Worm (Caenorhabditis elegans) whole organism, mixed stage, embryonic: ENCODE measurements around the gene deg-1.
A peak's percentile ranks its signal among the peaks of the same experiment; 100 is the strongest.

Experiments
- M03D4.4 ChIP-seq: sonication (generic microtip); optimal IDR thresholded peaks from 2 replicates; lab custom pipeline; 2017; ENCODE audit warnings: mild to moderate bottlenecking, missing genetic modification characterization, missing compliant biosample characterization
- bed-3 ChIP-seq: fragments of 200-800 bp; sonication (Bioruptor generic); optimal IDR thresholded peaks from 3 replicates; lab custom pipeline; 2018; ENCODE audit warnings: mild to moderate bottlenecking, missing genetic modification characterization, moderate library complexity, missing compliant biosample characterization
- blmp-1 ChIP-seq: fragments of 150-350 bp; optimal IDR thresholded peaks from 2 replicates; lab custom pipeline; 2014; ENCODE audit warnings: missing biosample characterization, missing genetic modification characterization
- ceh-43 ChIP-seq: fragments of 200-800 bp; sonication (Bioruptor generic); optimal IDR thresholded peaks from 2 replicates; lab custom pipeline; 2018; ENCODE audit warnings: mild to moderate bottlenecking, missing genetic modification characterization, moderate library complexity, missing compliant biosample characterization
- ceh-83 ChIP-seq: fragments of 200-800 bp; sonication (Bioruptor generic); optimal IDR thresholded peaks from 2 replicates; lab custom pipeline; 2018; ENCODE audit warnings: mild to moderate bottlenecking, missing genetic modification characterization, missing compliant biosample characterization
- ces-1 ChIP-seq: fragments of 150-350 bp; optimal IDR thresholded peaks from 2 replicates; lab custom pipeline; 2014; ENCODE audit warnings: missing biosample characterization, missing genetic modification reagents, missing genetic modification characterization
- cnd-1 ChIP-seq: fragments of 200-800 bp; sonication (Bioruptor generic); optimal IDR thresholded peaks from 2 replicates; lab custom pipeline; 2018; ENCODE audit warnings: mild to moderate bottlenecking, missing genetic modification characterization, missing compliant biosample characterization
- drap-1 ChIP-seq: fragments of 200-800 bp; sonication (Bioruptor generic); optimal IDR thresholded peaks from 3 replicates; lab custom pipeline; 2018; ENCODE audit warnings: mild to moderate bottlenecking, missing genetic modification characterization, missing compliant biosample characterization
- elt-1 ChIP-seq: sonication (generic microtip); optimal IDR thresholded peaks from 2 replicates; lab custom pipeline; 2017; ENCODE audit warnings: missing genetic modification characterization, mild to moderate bottlenecking, missing compliant biosample characterization, antibody characterized with exemption, moderate library complexity, borderline replicate concordance; ENCODE audit not compliant: insufficient read depth
- elt-3 ChIP-seq: fragments of 150-350 bp; optimal IDR thresholded peaks from 2 replicates; lab custom pipeline; 2014; ENCODE audit warnings: missing biosample characterization, missing genetic modification characterization
- ham-2 ChIP-seq: fragments of 200-800 bp; sonication (Bioruptor generic); optimal IDR thresholded peaks from 2 replicates; lab custom pipeline; 2018; ENCODE audit warnings: mild to moderate bottlenecking, missing genetic modification characterization, missing compliant biosample characterization
- hlh-1 ChIP-seq: fragments of 150-350 bp; optimal IDR thresholded peaks from 2 replicates; lab custom pipeline; 2014; ENCODE audit warnings: missing biosample characterization, missing genetic modification reagents, missing genetic modification characterization
- lin-13 ChIP-seq: fragments of 150-350 bp; optimal IDR thresholded peaks from 2 replicates; lab custom pipeline; 2014; ENCODE audit warnings: missing biosample characterization, missing genetic modification characterization
- lin-32 ChIP-seq: fragments of 200-800 bp; sonication (Bioruptor generic); optimal IDR thresholded peaks from 2 replicates; lab custom pipeline; 2018; ENCODE audit warnings: mild to moderate bottlenecking, missing genetic modification characterization, missing compliant biosample characterization
- lsy-2 ChIP-seq: fragments of 150-350 bp; optimal IDR thresholded peaks from 2 replicates; lab custom pipeline; 2014; ENCODE audit warnings: missing biosample characterization, missing genetic modification characterization
- mab-5 ChIP-seq: fragments of 150-350 bp; optimal IDR thresholded peaks from 2 replicates; lab custom pipeline; 2014; ENCODE audit warnings: missing biosample characterization, missing genetic modification characterization
- mep-1 ChIP-seq: fragments of 150-350 bp; optimal IDR thresholded peaks from 2 replicates; lab custom pipeline; 2017; ENCODE audit warnings: missing biosample characterization, missing genetic modification reagents, missing genetic modification characterization, inconsistent platforms
- mls-2 ChIP-seq: sonication (generic microtip); optimal IDR thresholded peaks from 2 replicates; lab custom pipeline; 2016; ENCODE audit warnings: mild to moderate bottlenecking, missing genetic modification characterization, moderate library complexity, missing compliant biosample characterization
- nhr-12 ChIP-seq: fragments of 150-350 bp; optimal IDR thresholded peaks from 2 replicates; lab custom pipeline; 2014; ENCODE audit warnings: missing biosample characterization, missing genetic modification characterization
- nhr-2 ChIP-seq: fragments of 150-350 bp; optimal IDR thresholded peaks from 2 replicates; lab custom pipeline; 2014; ENCODE audit warnings: missing biosample characterization, missing genetic modification characterization
- nhr-237 ChIP-seq: fragments of 150-350 bp; optimal IDR thresholded peaks from 2 replicates; lab custom pipeline; 2014; ENCODE audit warnings: missing biosample characterization, missing genetic modification characterization
- nhr-28 ChIP-seq: fragments of 150-350 bp; optimal IDR thresholded peaks from 2 replicates; lab custom pipeline; 2014; ENCODE audit warnings: missing biosample characterization, missing genetic modification characterization
- nhr-76 ChIP-seq: sonication (generic microtip); optimal IDR thresholded peaks from 2 replicates; lab custom pipeline; 2017; ENCODE audit warnings: missing biosample characterization, missing genetic modification characterization
- pha-4 ChIP-seq: fragments of 150-350 bp; optimal IDR thresholded peaks from 2 replicates; lab custom pipeline; 2018; ENCODE audit warnings: missing biosample characterization, missing genetic modification reagents, missing genetic modification characterization
- sem-2 ChIP-seq: fragments of 200-800 bp; sonication (Bioruptor generic); optimal IDR thresholded peaks from 2 replicates; lab custom pipeline; 2018; ENCODE audit warnings: mild to moderate bottlenecking, missing genetic modification characterization, missing compliant biosample characterization
- snpc-4 ChIP-seq: fragments of 150-350 bp; optimal IDR thresholded peaks from 2 replicates; lab custom pipeline; 2014; ENCODE audit warnings: missing biosample characterization, missing genetic modification characterization
- sptf-1 ChIP-seq: sonication (generic microtip); optimal IDR thresholded peaks from 2 replicates; lab custom pipeline; 2017; ENCODE audit warnings: mild to moderate bottlenecking, missing genetic modification characterization, moderate library complexity, missing compliant biosample characterization
- tbx-8 ChIP-seq: fragments of 200-800 bp; sonication (Bioruptor generic); optimal IDR thresholded peaks from 2 replicates; lab custom pipeline; 2018; ENCODE audit warnings: mild to moderate bottlenecking, missing genetic modification characterization, moderate library complexity, missing compliant biosample characterization
- unc-120 ChIP-seq: sonication (generic microtip); optimal IDR thresholded peaks from 2 replicates; lab custom pipeline; 2017; ENCODE audit warnings: missing genetic modification characterization, missing compliant biosample characterization; ENCODE audit not compliant: poor library complexity, severe bottlenecking
- unc-62 ChIP-seq: fragments of 150-350 bp; optimal IDR thresholded peaks from 2 replicates; lab custom pipeline; 2014; ENCODE audit warnings: missing biosample characterization, missing genetic modification reagents, missing genetic modification characterization
- zip-8 ChIP-seq: fragments of 150-350 bp; optimal IDR thresholded peaks from 2 replicates; lab custom pipeline; 2014; ENCODE audit warnings: missing biosample characterization, missing genetic modification characterization
- ztf-11 ChIP-seq: fragments of 150-350 bp; optimal IDR thresholded peaks from 2 replicates; lab custom pipeline; 2014; ENCODE audit warnings: missing biosample characterization, missing genetic modification characterization

The deg-1 gene

ce11 chrX:7794306-7794743 is 41.5 kb downstream of the deg-1 start:
- peak; percentile 6 for TF ChIP-seq ceh-43 (GFP tag; lab: Kevin White, UChicago)
- TF ChIP-seq unc-120 (tag; lab: Kevin White, UChicago): peak; percentile 41
- peak; percentile 19 for TF ChIP-seq mls-2 (tag; lab: Kevin White, UChicago)
- peak; percentile 62 for TF ChIP-seq ceh-83 (GFP tag; lab: Kevin White, UChicago)
- peak; percentile 19 for TF ChIP-seq sem-2
- no peak for TF ChIP-seq snpc-4 (tag; lab: Kevin White, UChicago)
- peak; percentile 28 for TF ChIP-seq lin-32
- no peak for TF ChIP-seq zip-8 (tag; lab: Kevin White, UChicago)
- no peak for TF ChIP-seq pha-4
- no peak for TF ChIP-seq hlh-1 (tag; lab: Kevin White, UChicago)
- TF ChIP-seq ham-2 (GFP tag; lab: Kevin White, UChicago): peak; percentile 51
- TF ChIP-seq cnd-1: peak; percentile 46
- TF ChIP-seq drap-1: peak; percentile 20
- TF ChIP-seq nhr-2 (tag; lab: Kevin White, UChicago): no peak
- peak; percentile 69 for TF ChIP-seq M03D4.4 (tag; lab: Kevin White, UChicago)
- peak; percentile 26 for TF ChIP-seq tbx-8 (GFP tag; lab: Kevin White, UChicago)
- peak; percentile 48 for TF ChIP-seq sptf-1
- TF ChIP-seq, all 35 proteins: peak for 12

- TF ChIP-seq ces-1 (GFP tag; lab: Kevin White, UChicago) (peak; percentile 17), mab-5 (tag; lab: Kevin White, UChicago) (no peak), unc-62 (GFP tag; lab: Kevin White, UChicago) (no peak)
Measured at ce11 chrX:7798248-7799020, 45.6 kb downstream of the deg-1 start, which contains the start of gene adm-4. Gene adm-4 (minus strand): TSS chrX:7798298.

- no peak for TF ChIP-seq blmp-1 (tag; lab: Kevin White, UChicago)
- no peak for TF ChIP-seq lsy-2 (tag; lab: Kevin White, UChicago)
- TF ChIP-seq nhr-237: no peak
- no peak for TF ChIP-seq mep-1 (tag; lab: Kevin White, UChicago)
- TF ChIP-seq zip-8 (tag; lab: Kevin White, UChicago): no peak
- no peak for TF ChIP-seq hlh-1 (tag; lab: Kevin White, UChicago)
- TF ChIP-seq tbx-8 (GFP tag; lab: Kevin White, UChicago): no peak
- TF ChIP-seq cnd-1: no peak
- TF ChIP-seq bed-3 (GFP tag; lab: Kevin White, UChicago): no peak
- no peak for TF ChIP-seq nhr-12
- TF ChIP-seq elt-1 (tag; lab: Kevin White, UChicago): no peak
- no peak for TF ChIP-seq sem-2
- TF ChIP-seq lin-32: no peak
Measured at ce11 chrX:7799680-7800079, 46.8 kb downstream of the deg-1 start, which contains the start of gene gpx-7. Gene gpx-7 (minus strand): TSS chrX:7799780.

ce11 chrX:7800370-7800769 is 47.5 kb downstream of the deg-1 start:
- TF ChIP-seq mls-2 (tag; lab: Kevin White, UChicago) (no peak), unc-62 (GFP tag; lab: Kevin White, UChicago) (no peak), zip-8 (tag; lab: Kevin White, UChicago) (no peak), elt-3 (tag; lab: Kevin White, UChicago) (no peak), ham-2 (GFP tag; lab: Kevin White, UChicago) (no peak), ztf-11 (no peak), tbx-8 (GFP tag; lab: Kevin White, UChicago) (no peak), pha-4 (no peak), nhr-12 (no peak), nhr-237 (no peak), M03D4.4 (tag; lab: Kevin White, UChicago) (no peak), unc-120 (tag; lab: Kevin White, UChicago) (no peak), bed-3 (GFP tag; lab: Kevin White, UChicago) (no peak), nhr-28 (tag; lab: Kevin White, UChicago) (no peak), lsy-2 (tag; lab: Kevin White, UChicago) (no peak)

- TF ChIP-seq unc-120 (tag; lab: Kevin White, UChicago): no peak
- TF ChIP-seq elt-1 (tag; lab: Kevin White, UChicago): no peak
- no peak for TF ChIP-seq cnd-1
- TF ChIP-seq elt-3 (tag; lab: Kevin White, UChicago): no peak
- no peak for TF ChIP-seq lin-13 (tag; lab: Kevin White, UChicago)
- TF ChIP-seq hlh-1 (tag; lab: Kevin White, UChicago): no peak
- no peak for TF ChIP-seq lin-32
- no peak for TF ChIP-seq ces-1 (GFP tag; lab: Kevin White, UChicago)
- no peak for TF ChIP-seq nhr-76 (tag; lab: Kevin White, UChicago)
- no peak for TF ChIP-seq mls-2 (tag; lab: Kevin White, UChicago)
- no peak for TF ChIP-seq unc-62 (GFP tag; lab: Kevin White, UChicago)
- no peak for TF ChIP-seq zip-8 (tag; lab: Kevin White, UChicago)
- no peak for TF ChIP-seq drap-1
- TF ChIP-seq snpc-4 (tag; lab: Kevin White, UChicago): no peak
- no peak for TF ChIP-seq blmp-1 (tag; lab: Kevin White, UChicago)
- TF ChIP-seq nhr-28 (tag; lab: Kevin White, UChicago): no peak
- TF ChIP-seq sem-2: no peak
Measured at ce11 chrX:7808388-7808787, 55.5 kb downstream of the deg-1 start.
